Worm (Caenorhabditis elegans) whole organism, mixed stage, embryonic: Measurements from ENCODE around the gene F07E5.8.
"Not testable (repeated sequence)": the region's sequence is repeated elsewhere in the genome, so short reads cannot be mapped to it uniquely, and the experiment has no call there.

Experiments
- M03D4.4 ChIP-seq: sonication (generic microtip); optimal IDR thresholded peaks from 2 replicates; lab custom pipeline; 2017; ENCODE audit warnings: mild to moderate bottlenecking, missing genetic modification characterization, missing compliant biosample characterization
- bed-3 ChIP-seq: fragments of 200-800 bp; sonication (Bioruptor generic); optimal IDR thresholded peaks from 3 replicates; lab custom pipeline; 2018; ENCODE audit warnings: mild to moderate bottlenecking, missing genetic modification characterization, moderate library complexity, missing compliant biosample characterization
- blmp-1 ChIP-seq: fragments of 150-350 bp; optimal IDR thresholded peaks from 2 replicates; lab custom pipeline; 2014; ENCODE audit warnings: missing biosample characterization, missing genetic modification characterization
- ceh-39 ChIP-seq: fragments of 150-350 bp; optimal IDR thresholded peaks from 2 replicates; lab custom pipeline; 2014; ENCODE audit warnings: missing biosample characterization, missing genetic modification characterization
- ceh-43 ChIP-seq: fragments of 200-800 bp; sonication (Bioruptor generic); optimal IDR thresholded peaks from 2 replicates; lab custom pipeline; 2018; ENCODE audit warnings: mild to moderate bottlenecking, missing genetic modification characterization, moderate library complexity, missing compliant biosample characterization
- ces-1 ChIP-seq: fragments of 150-350 bp; optimal IDR thresholded peaks from 2 replicates; lab custom pipeline; 2014; ENCODE audit warnings: missing biosample characterization, missing genetic modification reagents, missing genetic modification characterization
- cnd-1 ChIP-seq: fragments of 200-800 bp; sonication (Bioruptor generic); optimal IDR thresholded peaks from 2 replicates; lab custom pipeline; 2018; ENCODE audit warnings: mild to moderate bottlenecking, missing genetic modification characterization, missing compliant biosample characterization
- elt-1 ChIP-seq: sonication (generic microtip); optimal IDR thresholded peaks from 2 replicates; lab custom pipeline; 2017; ENCODE audit warnings: missing genetic modification characterization, mild to moderate bottlenecking, missing compliant biosample characterization, antibody characterized with exemption, moderate library complexity, borderline replicate concordance; ENCODE audit not compliant: insufficient read depth
- elt-3 ChIP-seq: fragments of 150-350 bp; optimal IDR thresholded peaks from 2 replicates; lab custom pipeline; 2014; ENCODE audit warnings: missing biosample characterization, missing genetic modification characterization
- flh-1 ChIP-seq: fragments of 200-800 bp; sonication (Bioruptor generic); optimal IDR thresholded peaks from 2 replicates; lab custom pipeline; 2018; ENCODE audit warnings: mild to moderate bottlenecking, missing genetic modification characterization, moderate library complexity, missing compliant biosample characterization
- ham-2 ChIP-seq: fragments of 200-800 bp; sonication (Bioruptor generic); optimal IDR thresholded peaks from 2 replicates; lab custom pipeline; 2018; ENCODE audit warnings: mild to moderate bottlenecking, missing genetic modification characterization, missing compliant biosample characterization
- hlh-1 ChIP-seq: fragments of 150-350 bp; optimal IDR thresholded peaks from 2 replicates; lab custom pipeline; 2014; ENCODE audit warnings: missing biosample characterization, missing genetic modification reagents, missing genetic modification characterization
- lin-13 ChIP-seq: fragments of 150-350 bp; optimal IDR thresholded peaks from 2 replicates; lab custom pipeline; 2014; ENCODE audit warnings: missing biosample characterization, missing genetic modification characterization
- lsy-2 ChIP-seq: fragments of 150-350 bp; optimal IDR thresholded peaks from 2 replicates; lab custom pipeline; 2014; ENCODE audit warnings: missing biosample characterization, missing genetic modification characterization
- mls-2 ChIP-seq: sonication (generic microtip); optimal IDR thresholded peaks from 2 replicates; lab custom pipeline; 2016; ENCODE audit warnings: mild to moderate bottlenecking, missing genetic modification characterization, moderate library complexity, missing compliant biosample characterization
- nhr-12 ChIP-seq: fragments of 150-350 bp; optimal IDR thresholded peaks from 2 replicates; lab custom pipeline; 2014; ENCODE audit warnings: missing biosample characterization, missing genetic modification characterization
- nhr-237 ChIP-seq: fragments of 150-350 bp; optimal IDR thresholded peaks from 2 replicates; lab custom pipeline; 2014; ENCODE audit warnings: missing biosample characterization, missing genetic modification characterization
- nhr-28 ChIP-seq: fragments of 150-350 bp; optimal IDR thresholded peaks from 2 replicates; lab custom pipeline; 2014; ENCODE audit warnings: missing biosample characterization, missing genetic modification characterization
- nhr-76 ChIP-seq: sonication (generic microtip); optimal IDR thresholded peaks from 2 replicates; lab custom pipeline; 2017; ENCODE audit warnings: missing biosample characterization, missing genetic modification characterization
- sem-2 ChIP-seq: fragments of 200-800 bp; sonication (Bioruptor generic); optimal IDR thresholded peaks from 2 replicates; lab custom pipeline; 2018; ENCODE audit warnings: mild to moderate bottlenecking, missing genetic modification characterization, missing compliant biosample characterization
- snpc-4 ChIP-seq: fragments of 150-350 bp; optimal IDR thresholded peaks from 2 replicates; lab custom pipeline; 2014; ENCODE audit warnings: missing biosample characterization, missing genetic modification characterization
- sptf-1 ChIP-seq: sonication (generic microtip); optimal IDR thresholded peaks from 2 replicates; lab custom pipeline; 2017; ENCODE audit warnings: mild to moderate bottlenecking, missing genetic modification characterization, moderate library complexity, missing compliant biosample characterization
- tbx-8 ChIP-seq: fragments of 200-800 bp; sonication (Bioruptor generic); optimal IDR thresholded peaks from 2 replicates; lab custom pipeline; 2018; ENCODE audit warnings: mild to moderate bottlenecking, missing genetic modification characterization, moderate library complexity, missing compliant biosample characterization
- unc-120 ChIP-seq: sonication (generic microtip); optimal IDR thresholded peaks from 2 replicates; lab custom pipeline; 2017; ENCODE audit warnings: missing genetic modification characterization, missing compliant biosample characterization; ENCODE audit not compliant: poor library complexity, severe bottlenecking
- unc-39 ChIP-seq: fragments of 150-350 bp; optimal IDR thresholded peaks from 2 replicates; lab custom pipeline; 2014; ENCODE audit warnings: missing biosample characterization, missing genetic modification characterization
- unc-62 ChIP-seq: fragments of 150-350 bp; optimal IDR thresholded peaks from 2 replicates; lab custom pipeline; 2014; ENCODE audit warnings: missing biosample characterization, missing genetic modification reagents, missing genetic modification characterization
- ztf-11 ChIP-seq: fragments of 150-350 bp; optimal IDR thresholded peaks from 2 replicates; lab custom pipeline; 2014; ENCODE audit warnings: missing biosample characterization, missing genetic modification characterization

The F07E5.8 gene

ce11 chrII:2081257-2081656 is 5.8 kb upstream of the F07E5.8 start, which contains the start of gene T16A1.4:
Gene T16A1.4, plus strand, starts transcription at chrII:2081557.
- TF ChIP-seq snpc-4 (no peak), ham-2 (GFP tag; lab: Kevin White, UChicago) (no peak), sem-2 (no peak), mls-2 (tag; lab: Kevin White, UChicago) (no peak), elt-1 (tag; lab: Kevin White, UChicago) (no peak), unc-62 (no peak)

ce11 chrII:2080425-2080824 is 5.0 kb upstream of the F07E5.8 start, which contains the start of gene F07E5.9:
Gene F07E5.9, minus strand, starts transcription at chrII:2080525.
- TF ChIP-seq lsy-2 (tag; lab: Kevin White, UChicago): no peak
- TF ChIP-seq unc-120 (tag; lab: Kevin White, UChicago): no peak
- TF ChIP-seq snpc-4: no peak
- TF ChIP-seq sem-2: no peak
- TF ChIP-seq unc-39 (tag; lab: Kevin White, UChicago): no peak

- TF ChIP-seq lin-13 (tag; lab: Kevin White, UChicago) (no peak), unc-120 (tag; lab: Kevin White, UChicago) (no peak), elt-1 (tag; lab: Kevin White, UChicago) (no peak), blmp-1 (tag; lab: Kevin White, UChicago) (no peak), tbx-8 (GFP tag; lab: Kevin White, UChicago) (no peak)
Measured at ce11 chrII:2076467-2076866, 1.1 kb upstream of the F07E5.8 start.

DNA sequence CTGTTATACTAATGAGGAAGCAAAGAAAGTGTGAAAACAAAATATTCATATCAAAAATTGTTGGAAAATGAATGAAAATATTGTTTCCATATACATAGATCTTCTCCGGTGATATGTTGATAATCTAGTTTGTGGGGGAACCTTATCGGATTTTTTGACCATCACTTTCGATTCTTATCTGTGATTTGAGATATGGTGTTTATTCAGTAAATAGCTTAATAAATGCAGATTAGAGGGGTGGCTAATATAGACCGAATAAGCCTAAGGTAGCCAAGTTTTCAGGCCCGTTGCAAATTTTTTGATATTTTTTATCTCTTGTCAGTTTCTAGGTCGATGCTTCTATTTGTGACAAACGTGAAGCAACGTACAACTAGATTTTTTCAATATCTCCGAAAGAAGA is 4.0 kb downstream of the F07E5.8 start, which contains the start of gene F07E5.7:
Gene F07E5.7 (minus strand): TSS at position 101 of the 400 bp plus-strand sequence.
- TF ChIP-seq tbx-8 (GFP tag; lab: Kevin White, UChicago) (no peak), M03D4.4 (no peak), ztf-11 (tag; lab: Kevin White, UChicago) (no peak), ceh-39 (tag; lab: Kevin White, UChicago) (no peak), lin-13 (tag; lab: Kevin White, UChicago) (no peak), cnd-1 (tag; lab: Kevin White, UChicago) (no peak), ces-1 (GFP tag; lab: Kevin White, UChicago) (no peak), sptf-1 (tag; lab: Kevin White, UChicago) (no peak), ceh-43 (GFP tag; lab: Kevin White, UChicago) (no peak), nhr-28 (tag; lab: Kevin White, UChicago) (no peak), nhr-237 (no peak), nhr-12 (no peak), unc-62 (no peak), nhr-76 (tag; lab: Kevin White, UChicago) (no peak), hlh-1 (tag; lab: Kevin White, UChicago) (no peak)

DNA sequence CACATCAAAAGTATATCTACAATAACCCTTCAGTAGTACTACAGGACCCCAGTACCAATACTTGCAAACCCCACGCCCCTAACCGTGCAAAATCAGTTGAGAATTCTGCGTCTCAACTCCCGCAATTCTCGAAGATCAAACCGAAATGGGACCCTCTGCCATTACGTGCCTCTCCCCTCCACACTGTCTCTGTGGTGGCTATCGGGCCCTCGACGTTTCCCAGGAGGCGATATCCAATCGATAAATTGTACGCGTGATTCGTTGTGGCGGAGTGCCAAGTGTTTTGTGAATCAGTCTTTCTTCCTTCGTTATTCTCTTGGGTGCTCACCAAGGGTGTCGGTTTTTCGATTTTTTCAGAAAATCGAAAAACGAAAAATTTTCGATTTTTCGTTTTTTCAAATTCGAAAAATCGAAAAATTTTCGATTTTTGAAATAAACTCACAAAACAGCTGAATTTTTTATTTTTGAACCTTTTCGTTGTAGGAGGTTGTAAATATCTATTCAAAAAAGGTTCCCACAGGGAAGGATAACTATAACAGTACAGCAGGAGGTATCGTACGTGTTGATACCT is 7.9 kb downstream of the F07E5.8 start, which contains the start of gene F07E5.12:
Gene F07E5.12 (plus strand): TSS at position 521 of the 571 bp plus-strand sequence.
- TF ChIP-seq bed-3 (GFP tag; lab: Kevin White, UChicago); ceh-43 (GFP tag; lab: Kevin White, UChicago); elt-3 (tag; lab: Kevin White, UChicago): not testable (repeated sequence)

- TF ChIP-seq nhr-237: no peak
- no peak for TF ChIP-seq elt-1 (tag; lab: Kevin White, UChicago)
- no peak for TF ChIP-seq lsy-2 (tag; lab: Kevin White, UChicago)
- TF ChIP-seq unc-62: no peak
- TF ChIP-seq hlh-1 (tag; lab: Kevin White, UChicago): no peak
- TF ChIP-seq tbx-8 (GFP tag; lab: Kevin White, UChicago): no peak
- no peak for TF ChIP-seq flh-1 (GFP tag; lab: Kevin White, UChicago)
- TF ChIP-seq snpc-4: no peak
Measured at ce11 chrII:2064497-2064896, 10.9 kb downstream of the F07E5.8 start, which contains the start of gene fbxb-6. Gene fbxb-6, plus strand, starts transcription at chrII:2064797.
